Fruit fly (Drosophila melanogaster) whole organism, pupa: ENCODE measurements around the gene GAPcenA.

Source experiments
- CG13204 ChIP-seq: fragments of 200-800 bp; sonication (Bioruptor generic); optimal IDR thresholded peaks from 2 replicates; lab custom pipeline; 2018; ENCODE audit warnings: missing biosample characterization, mild to moderate bottlenecking, missing genetic modification characterization, moderate library complexity
- CG15710 ChIP-seq: fragments of 200-800 bp; sonication (Bioruptor generic); optimal IDR thresholded peaks from 2 replicates; lab custom pipeline; 2018; ENCODE audit warnings: missing biosample characterization, mild to moderate bottlenecking, missing genetic modification characterization, moderate library complexity
- CG34367 ChIP-seq: fragments of 200-800 bp; sonication (Bioruptor generic); optimal IDR thresholded peaks from 2 replicates; lab custom pipeline; 2018; ENCODE audit warnings: missing biosample characterization, mild to moderate bottlenecking, missing genetic modification characterization
- CG4496 ChIP-seq: fragments of 200-800 bp; sonication (Bioruptor generic); IDR thresholded peaks from 3 replicates; pipeline ENCODE4 v1.3.6; 2022; ENCODE audit warnings: missing biosample characterization, missing genetic modification characterization
- CG8301 ChIP-seq: fragments of 200-800 bp; sonication (Bioruptor generic); optimal IDR thresholded peaks from 2 replicates; lab custom pipeline; 2018; ENCODE audit warnings: missing biosample characterization, mild to moderate bottlenecking, missing genetic modification characterization
- D1 ChIP-seq: fragments of 200-800 bp; sonication (Bioruptor generic); optimal IDR thresholded peaks from 2 replicates; lab custom pipeline; 2018; ENCODE audit warnings: missing biosample characterization, mild to moderate bottlenecking, missing genetic modification characterization, moderate library complexity
- EcR ChIP-seq: fragments of 200-800 bp; sonication (Bioruptor generic); optimal IDR thresholded peaks from 3 replicates; lab custom pipeline; 2019; ENCODE audit warnings: missing biosample characterization, missing genetic modification characterization, mild to moderate bottlenecking, moderate library complexity, missing genetic modification reagents
- Pif1B ChIP-seq: fragments of 200-800 bp; sonication (Bioruptor generic); optimal IDR thresholded peaks from 3 replicates; lab custom pipeline; 2016; ENCODE audit warnings: missing biosample characterization, missing genetic modification characterization
- Snoo ChIP-seq: fragments of 200-800 bp; sonication (Bioruptor generic); optimal IDR thresholded peaks from 3 replicates; lab custom pipeline; 2017; ENCODE audit warnings: missing biosample characterization, mild to moderate bottlenecking, missing genetic modification characterization, inconsistent platforms
- gl ChIP-seq: fragments of 200-800 bp; sonication (Bioruptor generic); optimal IDR thresholded peaks from 2 replicates; lab custom pipeline; 2018; ENCODE audit warnings: missing biosample characterization, mild to moderate bottlenecking, missing genetic modification characterization

DNA sequence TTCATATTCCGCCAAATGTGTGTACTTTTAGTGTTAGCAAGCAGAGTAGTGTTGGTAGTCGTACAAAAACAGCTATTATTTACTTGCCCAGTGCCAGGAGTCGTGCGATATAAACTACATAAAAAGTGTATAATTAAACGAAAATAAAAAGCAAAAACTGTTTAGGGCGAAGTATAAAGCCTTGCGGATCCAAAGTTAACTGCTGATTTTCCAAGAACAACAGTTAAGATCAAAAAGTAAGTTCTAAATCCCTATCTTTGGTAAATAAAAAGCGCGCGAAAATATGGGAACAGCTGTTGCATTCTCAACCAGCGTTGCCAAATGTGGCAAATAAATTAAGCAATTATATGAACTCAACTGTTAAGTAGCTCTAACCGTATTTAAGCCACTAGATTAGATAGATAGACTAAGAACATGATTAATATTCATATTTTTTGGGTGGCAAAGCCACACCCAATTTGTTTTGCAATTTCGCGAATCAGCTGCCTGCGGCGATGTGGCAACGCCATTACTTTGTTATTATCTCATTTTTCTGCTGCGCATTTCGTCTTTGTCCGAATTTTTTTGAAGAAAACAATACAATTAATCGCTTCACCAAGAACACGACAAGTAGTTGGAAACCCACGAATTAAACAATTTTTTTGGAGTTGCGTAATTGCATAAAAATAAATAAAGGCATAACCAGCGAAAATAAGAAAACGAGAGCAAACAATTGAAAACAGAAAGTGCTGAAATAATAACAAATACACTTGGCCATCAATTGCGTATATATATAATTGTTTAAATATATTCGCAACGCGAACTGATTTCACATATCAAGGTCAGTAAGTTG lies 5.9 kb upstream of the GAPcenA start, which contains the start of the genes Prim1 and CG7083:
- TF ChIP-seq Pif1B (no peak), CG34367 (tag; lab: Kevin White, UChicago) (peak; percentile 49), D1 (tag; lab: Kevin White, UChicago) (no peak), EcR (GFP tag; lab: Kevin White, UChicago) (no peak), CG13204 (GFP tag; lab: Kevin White, UChicago) (no peak), CG8301 (tag; lab: Kevin White, UChicago) (peak; percentile 28), Snoo (peak; percentile 26), CG15710 (tag; lab: Kevin White, UChicago) (peak; percentile 44), CG4496 (GFP tag; lab: Robert Waterston, UW) (peak; percentile 44; the same call in 2 of the 3 replicates), gl (tag; lab: Kevin White, UChicago) (no peak)
